Worm (Caenorhabditis elegans): ENCODE results near the gene C38H2.3.

Gene C38H2.3

ce11 chrIII:10386476-10386875 lies at the start of gene C38H2.3:
TSS of gene C38H2.3 (minus strand) at chrIII:10386576.
- peak; percentile 25 for TF ChIP-seq elt-1 (tag; optimal IDR thresholded peaks at IDR 0.05)
- TF ChIP-seq tbx-2 (tag; optimal IDR thresholded peaks at IDR 0.05) = no peak
- no peak for TF ChIP-seq nhr-28 (tag; optimal IDR thresholded peaks at IDR 0.05)

ce11 chrIII:10432104-10432503 lies 45.7 kb upstream of the C38H2.3 start:
- no peak for TF ChIP-seq nhr-77 (tag; optimal IDR thresholded peaks at IDR 0.05)
- TF ChIP-seq lin-15B (tag; optimal IDR thresholded peaks at IDR 0.05) = peak; percentile 12
- peak; percentile 90 for TF ChIP-seq lin-39 (tag; optimal IDR thresholded peaks at IDR 0.05)
- TF ChIP-seq nfya-1 (tag; optimal IDR thresholded peaks at IDR 0.05; ENCODE audit: insufficient read depth) = peak; percentile 33

ce11 chrIII:10427882-10428281 lies 41.5 kb upstream of the C38H2.3 start, which contains the start of gene prp-3:
TSS of gene prp-3 (minus strand) at chrIII:10427982.
- no peak for TF ChIP-seq nhr-43 (tag; optimal IDR thresholded peaks at IDR 0.05; ENCODE audit: poor library complexity, severe bottlenecking)
- TF ChIP-seq R02D3.7 (tag; optimal IDR thresholded peaks at IDR 0.05) = no peak
- no peak for TF ChIP-seq aly-2 (tag; optimal IDR thresholded peaks at IDR 0.05)

- TF ChIP-seq R02D3.7 (tag; optimal IDR thresholded peaks at IDR 0.05) = no peak
- TF ChIP-seq ama-1 (optimal IDR thresholded peaks at IDR 0.05) = no peak
- TF ChIP-seq pha-4 (tag; optimal IDR thresholded peaks at IDR 0.05) = no peak
- TF ChIP-seq egl-27 (tag; optimal IDR thresholded peaks at IDR 0.05) = no peak
- TF ChIP-seq lin-39 (tag; optimal IDR thresholded peaks at IDR 0.05) = no peak
- no peak for TF ChIP-seq nhr-76 (tag; optimal IDR thresholded peaks at IDR 0.05)
- no peak for TF ChIP-seq nfya-1 (tag; optimal IDR thresholded peaks at IDR 0.05; ENCODE audit: insufficient read depth)
- no peak for TF ChIP-seq fkh-2 (tag; optimal IDR thresholded peaks at IDR 0.05)
- TF ChIP-seq nhr-28 (tag; optimal IDR thresholded peaks at IDR 0.05) = no peak
- TF ChIP-seq fos-1 (tag; optimal IDR thresholded peaks at IDR 0.05) = no peak
- TF ChIP-seq ztf-4 (tag; optimal IDR thresholded peaks at IDR 0.05) = no peak
- no peak for TF ChIP-seq nhr-12 (tag; optimal IDR thresholded peaks at IDR 0.05)
- TF ChIP-seq nhr-77 (tag; optimal IDR thresholded peaks at IDR 0.05) = no peak
- no peak for TF ChIP-seq sea-2 (GFP tag; optimal IDR thresholded peaks at IDR 0.05)
These were observed 37.5 kb upstream of the C38H2.3 start, which contains the start of gene M03C11.6 for ce11 chrIII:10423906-10424305. TSS of gene M03C11.6 (minus strand) at chrIII:10424006.

- no peak for TF ChIP-seq egl-27 (tag; optimal IDR thresholded peaks at IDR 0.05)
- TF ChIP-seq unc-39 (tag; optimal IDR thresholded peaks at IDR 0.05) = no peak
- TF ChIP-seq jun-1 (tag; optimal IDR thresholded peaks at IDR 0.05) = no peak
- no peak for TF ChIP-seq elt-1 (tag; optimal IDR thresholded peaks at IDR 0.05)
- no peak for TF ChIP-seq ama-1 (optimal IDR thresholded peaks at IDR 0.05)
- TF ChIP-seq pqm-1 (tag; optimal IDR thresholded peaks at IDR 0.05) = no peak
- TF ChIP-seq tbx-2 (tag; optimal IDR thresholded peaks at IDR 0.05) = no peak
- TF ChIP-seq fkh-2 (tag; optimal IDR thresholded peaks at IDR 0.05) = no peak
- no peak for TF ChIP-seq nhr-43 (tag; optimal IDR thresholded peaks at IDR 0.05; ENCODE audit: poor library complexity, severe bottlenecking)
- TF ChIP-seq sea-2 (GFP tag; optimal IDR thresholded peaks at IDR 0.05) = no peak
- no peak for TF ChIP-seq ztf-4 (tag; optimal IDR thresholded peaks at IDR 0.05)
- no peak for TF ChIP-seq hmg-11 (tag; optimal IDR thresholded peaks at IDR 0.05)
- no peak for TF ChIP-seq pha-4 (tag; optimal IDR thresholded peaks at IDR 0.05)
- no peak for TF ChIP-seq elt-3 (tag; optimal IDR thresholded peaks at IDR 0.05)
- no peak for TF ChIP-seq nhr-77 (tag; optimal IDR thresholded peaks at IDR 0.05)
These were observed 35.3 kb upstream of the C38H2.3 start for ce11 chrIII:10421680-10422079.

ce11 chrIII:10415822-10416221 lies 29.4 kb upstream of the C38H2.3 start, which contains the start of gene ymel-1:
TSS of gene ymel-1 (plus strand) at chrIII:10416139.
- TF ChIP-seq pha-4 (tag; optimal IDR thresholded peaks at IDR 0.05) = peak; percentile 53
- no peak for TF ChIP-seq nhr-28 (tag; optimal IDR thresholded peaks at IDR 0.05)
- TF ChIP-seq nfya-1 (tag; optimal IDR thresholded peaks at IDR 0.05; ENCODE audit: insufficient read depth) = peak; percentile 35
- TF ChIP-seq lin-15B (tag; optimal IDR thresholded peaks at IDR 0.05) = peak; percentile 50
- TF ChIP-seq nhr-77 (tag; optimal IDR thresholded peaks at IDR 0.05) = no peak
- no peak for TF ChIP-seq lsy-12 (tag; optimal IDR thresholded peaks at IDR 0.05)
- no peak for TF ChIP-seq fkh-10 (GFP tag; optimal IDR thresholded peaks at IDR 0.05)
- TF ChIP-seq elt-1 (tag; optimal IDR thresholded peaks at IDR 0.05) = no peak
- TF ChIP-seq unc-39 (tag; optimal IDR thresholded peaks at IDR 0.05) = no peak
- TF ChIP-seq snpc-4 (tag; optimal IDR thresholded peaks at IDR 0.05) = no peak
- no peak for TF ChIP-seq ceh-16 (tag; optimal IDR thresholded peaks at IDR 0.05)
- no peak for TF ChIP-seq skn-1 (tag; optimal IDR thresholded peaks at IDR 0.05)
- TF ChIP-seq ceh-82 (tag; optimal IDR thresholded peaks at IDR 0.05) = no peak
- no peak for TF ChIP-seq nhr-11 (tag; optimal IDR thresholded peaks at IDR 0.05)
- peak; percentile 11 for TF ChIP-seq R02D3.7 (tag; optimal IDR thresholded peaks at IDR 0.05)
- TF ChIP-seq ceh-9 (tag; optimal IDR thresholded peaks at IDR 0.05) = no peak
- peak; percentile 32 for TF ChIP-seq nhr-23 (tag; optimal IDR thresholded peaks at IDR 0.05)
- peak; percentile 19 for TF ChIP-seq nhr-25 (tag; optimal IDR thresholded peaks at IDR 0.05)
- TF ChIP-seq tbx-2 (tag; optimal IDR thresholded peaks at IDR 0.05) = no peak
- TF ChIP-seq aly-2 (tag; optimal IDR thresholded peaks at IDR 0.05) = peak; percentile 14
- no peak for TF ChIP-seq fkh-2 (tag; optimal IDR thresholded peaks at IDR 0.05)
- no peak for TF ChIP-seq ZK546.5 (tag; optimal IDR thresholded peaks at IDR 0.05)
- TF ChIP-seq mdl-1 (tag; optimal IDR thresholded peaks at IDR 0.05) = no peak
- peak; percentile 29 for TF ChIP-seq hmg-11 (tag; optimal IDR thresholded peaks at IDR 0.05)
- peak; percentile 39 for TF ChIP-seq pqm-1 (tag; optimal IDR thresholded peaks at IDR 0.05)
- TF ChIP-seq ama-1 (optimal IDR thresholded peaks at IDR 0.05) = no peak
- peak; percentile 22 for TF ChIP-seq elt-2 (tag; optimal IDR thresholded peaks at IDR 0.05)
- TF ChIP-seq egl-27 (tag; optimal IDR thresholded peaks at IDR 0.05) = no peak
- TF ChIP-seq nhr-12 (tag; optimal IDR thresholded peaks at IDR 0.05) = no peak
- TF ChIP-seq mml-1 (tag; optimal IDR thresholded peaks at IDR 0.05) = no peak
- TF ChIP-seq elt-3 (tag; optimal IDR thresholded peaks at IDR 0.05) = no peak
- TF ChIP-seq nhr-67 (tag; optimal IDR thresholded peaks at IDR 0.05) = no peak
